Worm (Caenorhabditis elegans) whole organism, L3 larva: ENCODE results near the gene nduf-9.

ENCODE experiments used
- ceh-28 ChIP-seq: fragments of 150-350 bp; optimal IDR thresholded peaks from 2 replicates; lab custom pipeline; 2014; ENCODE audit warnings: missing biosample characterization, missing genetic modification reagents, missing genetic modification characterization
- ceh-82 ChIP-seq: fragments of 150-350 bp; optimal IDR thresholded peaks from 2 replicates; lab custom pipeline; 2014; ENCODE audit warnings: missing biosample characterization, missing genetic modification characterization
- fos-1 ChIP-seq: fragments of 150-350 bp; optimal IDR thresholded peaks from 2 replicates; lab custom pipeline; 2014; ENCODE audit warnings: missing biosample characterization, missing genetic modification characterization
- jun-1 ChIP-seq: fragments of 150-350 bp; optimal IDR thresholded peaks from 2 replicates; lab custom pipeline; 2014; ENCODE audit warnings: missing biosample characterization, missing genetic modification reagents, missing genetic modification characterization
- nhr-11 ChIP-seq: fragments of 150-350 bp; optimal IDR thresholded peaks from 2 replicates; lab custom pipeline; 2014; ENCODE audit warnings: missing biosample characterization, missing genetic modification characterization
- pha-4 ChIP-seq: fragments of 150-350 bp; optimal IDR thresholded peaks from 2 replicates; lab custom pipeline; 2014; ENCODE audit warnings: missing biosample characterization, missing genetic modification reagents, missing genetic modification characterization
- ztf-11 ChIP-seq: fragments of 150-350 bp; optimal IDR thresholded peaks from 2 replicates; lab custom pipeline; 2014; ENCODE audit warnings: missing biosample characterization, missing genetic modification characterization

DNA sequence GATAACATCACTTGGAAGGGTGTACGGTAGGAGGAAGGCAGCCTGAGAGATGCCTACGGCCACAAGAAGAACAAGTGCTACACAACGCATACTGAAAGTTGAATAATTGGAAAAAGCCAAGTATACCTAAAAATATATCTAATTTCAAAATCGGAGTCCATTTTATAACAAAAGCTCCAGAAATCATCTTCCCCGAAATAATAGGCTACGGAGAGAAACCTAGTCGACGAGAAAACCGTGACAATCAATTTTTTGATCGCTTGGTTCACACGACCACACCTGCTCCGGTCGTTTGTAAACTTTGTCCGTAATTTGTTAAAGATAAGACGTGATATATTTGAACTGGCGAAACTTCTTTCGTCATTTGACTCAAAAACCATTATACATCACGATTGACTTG is 9.9 kb upstream of the nduf-9 start, which contains the start of gene nspg-7.2:
- TF ChIP-seq fos-1 (no peak), nhr-11 (no peak), ceh-82 (tag; lab: Kevin White, UChicago) (no peak), ceh-28 (no peak), pha-4 (no peak), ztf-11 (tag; lab: Kevin White, UChicago) (no peak), jun-1 (tag; lab: Kevin White, UChicago) (no peak)
